Fruit fly (Drosophila melanogaster): ENCODE results near the gene CG6216.

Gene CG6216

DNA sequence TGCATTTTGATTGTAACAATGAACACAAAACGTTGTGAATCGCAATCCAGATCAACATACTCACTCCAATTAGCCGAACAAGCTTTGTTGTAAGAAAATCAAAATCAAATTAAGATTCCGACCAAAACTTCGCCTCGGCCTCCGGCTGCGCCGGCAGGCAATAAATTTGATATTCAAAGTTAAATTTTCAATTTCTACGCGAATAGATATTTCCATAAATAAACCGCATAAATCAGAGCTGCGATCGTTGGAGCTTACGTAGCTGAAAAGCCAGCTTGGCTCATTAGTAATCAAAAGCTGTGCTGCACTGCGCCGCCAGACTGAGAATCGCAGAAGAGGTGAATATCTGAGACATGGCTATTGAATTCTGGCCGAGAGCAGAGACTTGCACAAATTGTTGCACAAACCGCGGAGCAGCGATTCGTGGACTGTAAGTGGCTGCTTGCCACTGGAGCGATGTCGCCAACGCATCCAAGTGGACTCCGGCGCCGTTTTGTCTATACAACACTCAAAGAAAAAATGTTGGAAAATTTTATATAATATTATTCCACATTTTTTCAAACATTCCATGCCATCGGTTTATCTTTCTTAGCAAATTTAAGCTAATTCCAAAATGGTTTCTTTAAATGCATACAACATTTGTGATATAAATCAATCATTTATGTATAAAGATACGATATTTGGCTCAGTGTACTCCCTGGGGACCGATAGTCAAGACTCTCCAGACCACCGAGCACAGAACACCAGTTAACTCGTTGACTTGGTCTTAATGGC lies 1.9 kb downstream of the CG6216 start (continued):
- TF ChIP-seq CG3032 (tag; optimal IDR thresholded peaks at IDR 0.05) (peak; percentile 81), CG11294 (GFP tag; IDR thresholded peaks at IDR 0.05) (0 out of 2 replicates have a peak, but pooled peaks have one; percentile 54), CG10631 (GFP tag; optimal IDR thresholded peaks at IDR 0.05) (peak; percentile 77), svp (GFP tag) (no peak), CG3919 (GFP tag; optimal IDR thresholded peaks at IDR 0.05) (peak; percentile 82), ss (GFP tag; optimal IDR thresholded peaks at IDR 0.05) (peak; percentile 62 to 73), cyc (GFP tag; optimal IDR thresholded peaks at IDR 0.05) (no peak), CG32006 (GFP tag; optimal IDR thresholded peaks at IDR 0.05) (peak; percentile 82), CG8119 (GFP tag; IDR thresholded peaks at IDR 0.05) (peak; percentile 89), CG1621 (tag; optimal IDR thresholded peaks at IDR 0.05) (peak; percentile 60), fd59A (GFP tag; optimal IDR thresholded peaks at IDR 0.05) (peak; percentile 69), acj6 (GFP tag; optimal IDR thresholded peaks at IDR 0.05) (peak; percentile 60), CG10669 (GFP tag; optimal IDR thresholded peaks at IDR 0.05) (peak; percentile 85), CG11762 (GFP tag; optimal IDR thresholded peaks at IDR 0.05; ENCODE audit: insufficient read depth) (peak; percentile 41), Blimp-1 (GFP tag; optimal IDR thresholded peaks at IDR 0.05) (no peak), Met (GFP tag; optimal IDR thresholded peaks at IDR 0.05) (no peak), achi (GFP tag; optimal IDR thresholded peaks at IDR 0.05) (peak; percentile 73), fd85E (GFP tag; optimal IDR thresholded peaks at IDR 0.05) (no peak), Eip78C (GFP tag) (peak; percentile 84), Sox102F (GFP tag; optimal IDR thresholded peaks at IDR 0.05) (no peak)

DNA sequence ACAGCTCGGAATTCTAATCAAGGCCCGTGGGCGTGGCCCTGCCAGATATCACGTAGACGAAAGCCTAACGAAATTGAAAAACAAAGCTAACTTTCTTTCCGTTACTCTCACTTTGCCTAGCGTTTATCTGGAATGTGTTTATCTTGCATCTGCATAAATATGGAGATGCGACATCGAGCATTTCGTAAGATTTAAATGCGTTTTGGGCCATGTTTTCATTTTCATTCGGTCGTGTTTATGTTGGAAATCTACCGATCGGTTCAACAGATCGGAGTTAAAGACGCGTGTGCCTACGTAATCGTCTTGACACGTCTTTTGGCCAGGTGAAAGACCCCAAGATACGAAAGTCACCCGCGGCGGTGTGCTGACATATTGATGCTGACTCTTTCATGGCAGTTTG lies 2.9 kb downstream of the CG6216 start:
- TF ChIP-seq CG8632 (GFP tag; optimal IDR thresholded peaks at IDR 0.05), result no peak
- TF ChIP-seq Sox102F (GFP tag; optimal IDR thresholded peaks at IDR 0.05), result no peak
- no peak for TF ChIP-seq CG3032 (tag; optimal IDR thresholded peaks at IDR 0.05)
- TF ChIP-seq salr (GFP tag; optimal IDR thresholded peaks at IDR 0.05), result no peak
- TF ChIP-seq Ets96B (tag; optimal IDR thresholded peaks at IDR 0.05), result no peak
- no peak for TF ChIP-seq Hr4 (GFP tag; optimal IDR thresholded peaks at IDR 0.05)
- TF ChIP-seq CG6276 (GFP tag; optimal IDR thresholded peaks at IDR 0.05), result no peak
- TF ChIP-seq esn (GFP tag; optimal IDR thresholded peaks at IDR 0.05), result no peak
- TF ChIP-seq fd85E (GFP tag; optimal IDR thresholded peaks at IDR 0.05), result no peak
- TF ChIP-seq achi (GFP tag; optimal IDR thresholded peaks at IDR 0.05), result no peak
- no peak for TF ChIP-seq svp (GFP tag)
- TF ChIP-seq lz (GFP tag; optimal IDR thresholded peaks at IDR 0.05), result no peak
- TF ChIP-seq CG10669 (GFP tag; optimal IDR thresholded peaks at IDR 0.05), result no peak

DNA sequence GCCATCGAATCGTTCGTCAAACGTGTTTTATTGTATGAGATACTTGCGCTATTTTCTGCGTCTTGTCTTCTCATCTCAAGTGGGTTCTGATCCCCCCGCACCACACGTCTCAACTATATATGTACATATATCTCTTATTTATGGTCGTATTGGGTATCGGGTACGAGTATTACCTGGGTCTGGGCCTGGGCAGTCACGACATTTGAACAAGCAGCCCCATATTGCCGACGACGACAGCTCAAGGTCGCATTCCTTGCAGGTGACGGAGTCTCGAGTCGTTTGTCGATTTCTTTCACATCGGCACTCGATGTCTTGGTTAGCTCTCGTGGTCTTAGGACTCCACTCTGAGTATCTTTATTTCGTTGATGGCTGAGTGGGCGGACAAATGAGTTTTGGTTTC lies 5.5 kb downstream of the CG6216 start:
- TF ChIP-seq Gug (GFP tag; IDR thresholded peaks at IDR 0.05), result no peak
- TF ChIP-seq ss (GFP tag; optimal IDR thresholded peaks at IDR 0.05), result peak in 1 of 2 experiments; percentile 32

DNA sequence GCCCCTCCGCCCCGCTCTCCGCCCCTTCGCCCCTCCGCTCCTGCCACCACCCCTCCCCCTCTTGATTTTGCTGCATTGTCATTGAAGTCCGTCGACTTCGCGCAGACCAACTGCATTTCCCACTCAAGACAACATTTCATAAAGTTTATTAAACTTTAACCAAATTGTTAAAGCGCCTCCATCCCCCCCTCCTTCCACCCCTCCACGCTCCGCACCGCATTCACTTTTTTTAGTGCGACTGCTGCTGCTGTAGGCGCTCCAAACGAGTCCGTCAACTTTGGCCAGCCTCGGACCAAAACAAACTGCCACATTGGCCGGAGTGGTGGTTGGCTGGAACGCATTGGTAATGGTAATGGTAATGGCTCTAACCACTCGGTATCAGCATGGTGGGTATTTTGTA lies 11.7 kb downstream of the CG6216 start:
- TF ChIP-seq ss (GFP tag; optimal IDR thresholded peaks at IDR 0.05), result no peak
- TF ChIP-seq CG10669 (GFP tag; optimal IDR thresholded peaks at IDR 0.05), result no peak
- TF ChIP-seq eg (GFP tag; IDR thresholded peaks at IDR 0.05), result peak; percentile 57; the same call in 1 of the 3 replicates
- peak; percentile 37 for TF ChIP-seq CG6276 (GFP tag; optimal IDR thresholded peaks at IDR 0.05)
- TF ChIP-seq Lpt (GFP tag; optimal IDR thresholded peaks at IDR 0.05), result peak; percentile 54
- no peak for TF ChIP-seq Hr4 (GFP tag; optimal IDR thresholded peaks at IDR 0.05)
- TF ChIP-seq cyc (GFP tag; optimal IDR thresholded peaks at IDR 0.05), result no peak
- TF ChIP-seq CG8632 (GFP tag; optimal IDR thresholded peaks at IDR 0.05), result no peak
- peak; percentile 25; the same call in 1 of the 3 replicates for TF ChIP-seq CG8119 (GFP tag; IDR thresholded peaks at IDR 0.05)
- TF ChIP-seq fkh (GFP tag; optimal IDR thresholded peaks at IDR 0.05), result no peak
- TF ChIP-seq salr (GFP tag; optimal IDR thresholded peaks at IDR 0.05), result no peak

DNA sequence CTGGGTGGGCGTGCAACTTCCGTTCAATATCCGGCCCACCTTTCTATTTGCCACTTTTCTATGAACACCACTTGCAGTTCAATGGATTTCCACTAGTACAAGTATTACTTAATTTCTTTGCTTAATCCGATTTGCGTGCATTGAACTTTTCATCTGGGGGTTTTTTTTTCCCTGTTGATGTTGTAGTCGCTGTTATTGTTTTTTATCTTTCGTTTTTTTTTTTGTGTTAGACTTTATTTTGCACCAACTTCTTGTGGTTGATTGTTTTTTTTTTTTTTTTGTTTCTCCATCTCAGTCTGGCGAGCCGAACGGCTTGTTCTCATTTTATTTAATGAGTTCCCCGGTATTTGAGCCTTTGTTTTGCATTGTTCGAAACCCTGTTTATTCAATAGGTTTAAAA lies 14.2 kb downstream of the CG6216 start:
- TF ChIP-seq esn (GFP tag; optimal IDR thresholded peaks at IDR 0.05), result no peak
- TF ChIP-seq ss (GFP tag; optimal IDR thresholded peaks at IDR 0.05), result peak; percentile 66 to 74
- peak; percentile 68 for TF ChIP-seq CG6808 (GFP tag; optimal IDR thresholded peaks at IDR 0.05)
- TF ChIP-seq CG8632 (GFP tag; optimal IDR thresholded peaks at IDR 0.05), result peak; percentile 46
- no peak for TF ChIP-seq fd85E (GFP tag; optimal IDR thresholded peaks at IDR 0.05)
- peak; percentile 63 for TF ChIP-seq CG9139 (GFP tag; optimal IDR thresholded peaks at IDR 0.05)
- TF ChIP-seq dsx (GFP tag; optimal IDR thresholded peaks at IDR 0.05; ENCODE audit: poor library complexity, severe bottlenecking), result peak; percentile 52
- 0 out of 2 replicates have a peak, but pooled peaks have one; percentile 7 for TF ChIP-seq CG15336 (GFP tag; IDR thresholded peaks at IDR 0.05)
- TF ChIP-seq Eip78C (GFP tag), result peak; percentile 70

Measured in whole organism, prepupa.